Worm (Caenorhabditis elegans): ENCODE results near the gene rig-3.

DNA sequence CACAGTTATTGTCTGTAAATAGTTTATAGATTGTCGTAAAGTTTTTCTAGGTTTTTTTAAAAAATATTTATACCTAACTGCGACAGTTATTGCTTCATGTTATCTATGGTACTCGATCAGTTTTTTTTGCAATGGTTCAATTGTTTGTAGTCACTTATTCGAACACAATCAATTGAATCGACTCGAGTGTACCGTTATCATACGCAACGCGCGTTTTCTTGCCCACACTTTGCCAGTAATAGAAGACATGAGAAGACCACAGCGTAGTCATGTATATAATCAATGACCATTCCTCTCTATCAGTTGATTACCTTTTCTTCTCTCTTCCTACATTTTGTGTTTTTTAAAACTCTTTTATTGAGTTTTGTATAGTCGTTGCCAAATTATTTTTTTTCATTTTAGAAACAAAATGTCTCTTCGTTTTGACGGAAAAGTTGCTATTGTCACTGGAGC is 35.4 kb upstream of the rig-3 start, which contains the start of gene dhs-28:
- TF ChIP-seq repo-1 (tag; optimal IDR thresholded peaks at IDR 0.05) = no peak
- TF ChIP-seq Y53G8AR.9 (GFP tag; conservative IDR thresholded peaks at IDR 0.05) = no peak
- TF ChIP-seq nhr-179 (tag; optimal IDR thresholded peaks at IDR 0.05) = no peak

Measured in whole organism, young adult.